Worm (Caenorhabditis elegans): ENCODE measurements around the gene F39F10.3.

The F39F10.3 gene

ce11 chrX:16931255-16932023, 39.7 kb downstream of the F39F10.3 start (continued):
- TF ChIP-seq nhr-12 (tag; optimal IDR thresholded peaks at IDR 0.05), result no peak
- TF ChIP-seq lin-39 (tag; optimal IDR thresholded peaks at IDR 0.05), result peak; percentile 83
- no peak for TF ChIP-seq unc-62 (GFP tag; optimal IDR thresholded peaks at IDR 0.05)
- TF ChIP-seq mml-1 (tag; optimal IDR thresholded peaks at IDR 0.05), result no peak
- no peak for TF ChIP-seq nhr-76 (tag; optimal IDR thresholded peaks at IDR 0.05)
- TF ChIP-seq tbx-2 (tag; optimal IDR thresholded peaks at IDR 0.05), result no peak
- no peak for TF ChIP-seq egl-27 (tag; optimal IDR thresholded peaks at IDR 0.05)
- TF ChIP-seq aly-2 (tag; optimal IDR thresholded peaks at IDR 0.05), result no peak
- peak; percentile 33 for TF ChIP-seq egl-5 (tag; optimal IDR thresholded peaks at IDR 0.05)
- TF ChIP-seq nhr-11 (tag; optimal IDR thresholded peaks at IDR 0.05), result no peak
- no peak for TF ChIP-seq ceh-82 (tag; optimal IDR thresholded peaks at IDR 0.05)
- TF ChIP-seq ceh-16 (tag; optimal IDR thresholded peaks at IDR 0.05), result no peak
- TF ChIP-seq skn-1 (tag; optimal IDR thresholded peaks at IDR 0.05), result peak; percentile 40
- no peak for TF ChIP-seq nhr-237 (tag; optimal IDR thresholded peaks at IDR 0.05)
- TF ChIP-seq R02D3.7 (tag; optimal IDR thresholded peaks at IDR 0.05), result no peak
- TF ChIP-seq eor-1 (tag; optimal IDR thresholded peaks at IDR 0.05), result peak in 1 of 2 experiments; percentile 32
- TF ChIP-seq nhr-43 (tag; optimal IDR thresholded peaks at IDR 0.05; ENCODE audit: poor library complexity, severe bottlenecking), result peak; percentile 66
- peak; percentile 12 for TF ChIP-seq jun-1 (tag; optimal IDR thresholded peaks at IDR 0.05)
- TF ChIP-seq elt-3 (tag; optimal IDR thresholded peaks at IDR 0.05), result no peak

ce11 chrX:16942316-16942715, 50.5 kb downstream of the F39F10.3 start:
- TF ChIP-seq ama-1 (optimal IDR thresholded peaks at IDR 0.05) (peak; percentile 33), ceh-28 (tag; optimal IDR thresholded peaks at IDR 0.05) (no peak), sea-2 (GFP tag; optimal IDR thresholded peaks at IDR 0.05) (no peak)

All from whole organism, L3 larva.